Worm (Caenorhabditis elegans): ENCODE data around the gene exc-14.
A peak's percentile ranks its signal among the peaks of the same experiment; 100 is the strongest.

Gene exc-14

ce11 chrV:5030212-5030611 is 15.8 kb downstream of the exc-14 start:
- TF ChIP-seq unc-39 (tag; optimal IDR thresholded peaks at IDR 0.05) = no peak
- TF ChIP-seq nhr-2 (tag; optimal IDR thresholded peaks at IDR 0.05) = no peak
- no peak for TF ChIP-seq lin-13 (tag; optimal IDR thresholded peaks at IDR 0.05)
- TF ChIP-seq elt-3 (tag; optimal IDR thresholded peaks at IDR 0.05) = no peak

DNA sequence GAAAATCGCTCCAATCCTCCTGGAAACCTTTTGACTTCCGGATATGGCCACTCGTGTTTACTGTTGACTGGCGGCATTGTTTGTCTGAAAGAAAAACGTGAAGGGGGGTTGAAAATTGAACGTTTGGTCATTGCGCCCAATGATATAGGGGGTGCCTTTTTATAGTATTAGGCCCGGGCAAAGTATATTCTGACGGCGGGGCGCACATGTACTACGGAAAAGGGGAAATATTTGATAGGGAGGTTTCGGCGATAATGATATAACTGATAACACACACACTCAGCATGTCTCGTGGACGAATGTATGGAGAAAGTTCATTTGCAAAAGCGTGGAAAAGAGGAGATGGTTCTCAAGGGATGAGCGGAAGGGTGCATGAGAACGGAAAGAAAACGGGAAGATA is 18.4 kb downstream of the exc-14 start, which contains the start of gene cpt-4:
cpt-4 (minus strand) TSS at position 84 of the 400 bp plus-strand sequence.
- TF ChIP-seq ces-1 (GFP tag; optimal IDR thresholded peaks at IDR 0.05) = no peak
- no peak for TF ChIP-seq ceh-83 (GFP tag; optimal IDR thresholded peaks at IDR 0.05)
- no peak for TF ChIP-seq pha-4 (tag; optimal IDR thresholded peaks at IDR 0.05)
- peak; percentile 43 for TF ChIP-seq elt-3 (tag; optimal IDR thresholded peaks at IDR 0.05)

ce11 chrV:5026438-5026837 is 19.6 kb downstream of the exc-14 start:
- TF ChIP-seq snpc-4 (tag; optimal IDR thresholded peaks at IDR 0.05) = no peak
- no peak for TF ChIP-seq hlh-1 (tag; optimal IDR thresholded peaks at IDR 0.05)

- TF ChIP-seq unc-120 (tag; optimal IDR thresholded peaks at IDR 0.05; ENCODE audit: poor library complexity, severe bottlenecking) = no peak
- no peak for TF ChIP-seq lin-13 (tag; optimal IDR thresholded peaks at IDR 0.05)
- TF ChIP-seq nhr-2 (tag; optimal IDR thresholded peaks at IDR 0.05) = peak; percentile 43
- TF ChIP-seq zip-8 (tag; optimal IDR thresholded peaks at IDR 0.05) = peak; percentile 98
Measured at ce11 chrV:5023355-5023754, 22.6 kb downstream of the exc-14 start.

ce11 chrV:5018810-5019274 is 27.2 kb downstream of the exc-14 start, which contains the start of gene srr-4:
srr-4 (plus strand) TSS chrV:5019224.
- TF ChIP-seq elt-3 (tag; optimal IDR thresholded peaks at IDR 0.05) (no peak), lin-13 (tag; optimal IDR thresholded peaks at IDR 0.05) (no peak), lin-32 (GFP tag; optimal IDR thresholded peaks at IDR 0.05) (no peak), ham-2 (GFP tag; optimal IDR thresholded peaks at IDR 0.05) (no peak), tbx-8 (GFP tag; optimal IDR thresholded peaks at IDR 0.05) (no peak), M03D4.4 (tag; optimal IDR thresholded peaks at IDR 0.05) (no peak)

- TF ChIP-seq bed-3 (GFP tag; optimal IDR thresholded peaks at IDR 0.05) = no peak
- TF ChIP-seq ceh-43 (GFP tag; optimal IDR thresholded peaks at IDR 0.05) = no peak
- no peak for TF ChIP-seq hlh-1 (tag; optimal IDR thresholded peaks at IDR 0.05)
- TF ChIP-seq mab-5 (tag; optimal IDR thresholded peaks at IDR 0.05) = no peak
- TF ChIP-seq zip-8 (tag; optimal IDR thresholded peaks at IDR 0.05) = no peak
- TF ChIP-seq lsy-2 (tag; optimal IDR thresholded peaks at IDR 0.05) = no peak
- TF ChIP-seq ztf-11 (tag; optimal IDR thresholded peaks at IDR 0.05) = no peak
- no peak for TF ChIP-seq elt-3 (tag; optimal IDR thresholded peaks at IDR 0.05)
- TF ChIP-seq elt-1 (tag; optimal IDR thresholded peaks at IDR 0.05; ENCODE audit: borderline replicate concordance, insufficient read depth) = no peak
- TF ChIP-seq nhr-12 (tag; optimal IDR thresholded peaks at IDR 0.05) = no peak
- no peak for TF ChIP-seq nhr-76 (tag; optimal IDR thresholded peaks at IDR 0.05)
- TF ChIP-seq lin-32 (GFP tag; optimal IDR thresholded peaks at IDR 0.05) = no peak
- TF ChIP-seq M03D4.4 (tag; optimal IDR thresholded peaks at IDR 0.05) = no peak
- TF ChIP-seq ceh-83 (GFP tag; optimal IDR thresholded peaks at IDR 0.05) = no peak
- no peak for TF ChIP-seq sem-2 (GFP tag; optimal IDR thresholded peaks at IDR 0.05)
- TF ChIP-seq snpc-4 (tag; optimal IDR thresholded peaks at IDR 0.05) = no peak
Measured at ce11 chrV:5018067-5018466, 27.9 kb downstream of the exc-14 start.

- TF ChIP-seq ces-1 (GFP tag; optimal IDR thresholded peaks at IDR 0.05) (peak; percentile 33), zip-8 (tag; optimal IDR thresholded peaks at IDR 0.05) (no peak)
Measured at ce11 chrV:5016728-5017127, 29.3 kb downstream of the exc-14 start.

- no peak for TF ChIP-seq mep-1 (tag; optimal IDR thresholded peaks at IDR 0.05)
- TF ChIP-seq M03D4.4 (tag; optimal IDR thresholded peaks at IDR 0.05) = no peak
- no peak for TF ChIP-seq mls-2 (tag; optimal IDR thresholded peaks at IDR 0.05)
- no peak for TF ChIP-seq unc-120 (tag; optimal IDR thresholded peaks at IDR 0.05; ENCODE audit: poor library complexity, severe bottlenecking)
Measured at ce11 chrV:5012193-5012853, 33.7 kb downstream of the exc-14 start, which contains the start of gene srr-6. srr-6 (plus strand) TSS chrV:5012803.

All from whole organism, mixed stage, embryonic.